Worm (Caenorhabditis elegans) whole organism, late embryonic: ENCODE data around the gene snt-1.
A peak's percentile ranks its signal among the peaks of the same experiment; 100 is the strongest.

Experiments used
- C08G9.2 ChIP-seq: sonication (generic microtip); optimal IDR thresholded peaks from 2 replicates; lab custom pipeline; 2016; ENCODE audit warnings: mild to moderate bottlenecking, missing genetic modification characterization, moderate library complexity, missing compliant biosample characterization
- C38D4.7 ChIP-seq: fragments of 200-800 bp; sonication (Bioruptor generic); optimal IDR thresholded peaks from 2 replicates; lab custom pipeline; 2018; ENCODE audit warnings: mild to moderate bottlenecking, missing genetic modification characterization, moderate library complexity, missing compliant biosample characterization
- K02D7.2 ChIP-seq: sonication (generic microtip); optimal IDR thresholded peaks from 2 replicates; lab custom pipeline; 2017; ENCODE audit warnings: mild to moderate bottlenecking, missing genetic modification characterization, missing compliant biosample characterization
- K09A11.1 ChIP-seq: sonication (generic microtip); optimal IDR thresholded peaks from 2 replicates; lab custom pipeline; 2017; ENCODE audit warnings: antibody characterized with exemption, mild to moderate bottlenecking, missing genetic modification characterization, missing compliant biosample characterization; ENCODE audit not compliant: insufficient read depth
- T23F11.4 ChIP-seq: fragments of 200-800 bp; sonication (Bioruptor generic); optimal IDR thresholded peaks from 2 replicates; lab custom pipeline; 2018; ENCODE audit warnings: mild to moderate bottlenecking, missing genetic modification characterization, missing compliant biosample characterization
- ceh-14 ChIP-seq: sonication (generic microtip); optimal IDR thresholded peaks from 2 replicates; lab custom pipeline; 2016; ENCODE audit warnings: missing genotype, missing genetic modification characterization, missing compliant biosample characterization
- ceh-2 ChIP-seq: sonication (generic microtip); optimal IDR thresholded peaks from 2 replicates; lab custom pipeline; 2016; ENCODE audit warnings: missing genotype, missing genetic modification characterization, missing compliant biosample characterization
- ceh-31 ChIP-seq: sonication (generic microtip); optimal IDR thresholded peaks from 2 replicates; lab custom pipeline; 2016; ENCODE audit warnings: missing genetic modification characterization, missing compliant biosample characterization
- ceh-34 ChIP-seq: sonication (generic microtip); optimal IDR thresholded peaks from 2 replicates; lab custom pipeline; 2016; ENCODE audit warnings: mild to moderate bottlenecking, missing genetic modification characterization, missing compliant biosample characterization
- ceh-45 ChIP-seq: fragments of 200-800 bp; sonication (Bioruptor generic); IDR thresholded peaks from 2 replicates; pipeline ENCODE4 v1.3.6; 2022; ENCODE audit warnings: missing genetic modification reagents, missing genetic modification characterization, missing compliant biosample characterization
- ceh-48 ChIP-seq: sonication (generic microtip); optimal IDR thresholded peaks from 2 replicates; lab custom pipeline; 2016; ENCODE audit warnings: missing genetic modification characterization, inconsistent platforms, missing compliant biosample characterization
- ceh-9 ChIP-seq: sonication (generic microtip); optimal IDR thresholded peaks from 2 replicates; lab custom pipeline; 2016; ENCODE audit warnings: mild to moderate bottlenecking, missing genetic modification characterization, inconsistent platforms, missing compliant biosample characterization
- che-1 ChIP-seq: sonication (generic microtip); optimal IDR thresholded peaks from 2 replicates; lab custom pipeline; 2016; ENCODE audit warnings: mild to moderate bottlenecking, missing genetic modification characterization, missing compliant biosample characterization
- dmd-4 ChIP-seq: sonication (generic microtip); optimal IDR thresholded peaks from 2 replicates; lab custom pipeline; 2016; ENCODE audit warnings: borderline replicate concordance, missing genetic modification characterization, missing compliant biosample characterization
- dve-1 ChIP-seq: sonication (generic microtip); optimal IDR thresholded peaks from 2 replicates; lab custom pipeline; 2017; ENCODE audit warnings: antibody characterized with exemption, mild to moderate bottlenecking, missing genetic modification characterization, missing compliant biosample characterization
- elt-2 ChIP-seq: sonication (generic microtip); optimal IDR thresholded peaks from 2 replicates; lab custom pipeline; 2016; ENCODE audit warnings: missing genetic modification reagents, missing genetic modification characterization, missing compliant biosample characterization
- fax-1 ChIP-seq: sonication (generic microtip); optimal IDR thresholded peaks from 2 replicates; lab custom pipeline; 2016; ENCODE audit warnings: missing genotype, missing genetic modification characterization, missing compliant biosample characterization
- fkh-6 ChIP-seq: sonication (generic microtip); optimal IDR thresholded peaks from 2 replicates; lab custom pipeline; 2016; ENCODE audit warnings: missing genetic modification characterization, missing compliant biosample characterization
- gmeb-2 ChIP-seq: sonication (generic microtip); optimal IDR thresholded peaks from 2 replicates; lab custom pipeline; 2016; ENCODE audit warnings: missing genetic modification characterization, inconsistent platforms, missing compliant biosample characterization
- hlh-13 ChIP-seq: fragments of 200-800 bp; sonication (Bioruptor generic); optimal IDR thresholded peaks from 2 replicates; lab custom pipeline; 2018; ENCODE audit warnings: mild to moderate bottlenecking, missing genetic modification characterization, missing compliant biosample characterization
- hlh-30 ChIP-seq: sonication (generic microtip); optimal IDR thresholded peaks from 2 replicates; lab custom pipeline; 2017; ENCODE audit warnings: antibody characterized with exemption, missing genetic modification characterization, missing compliant biosample characterization; ENCODE audit not compliant: insufficient read depth
- hlh-6 ChIP-seq: sonication (generic microtip); optimal IDR thresholded peaks from 2 replicates; lab custom pipeline; 2016; ENCODE audit warnings: missing genotype, missing genetic modification characterization, missing compliant biosample characterization
- lin-11 ChIP-seq: fragments of 200-800 bp; sonication (Bioruptor generic); optimal IDR thresholded peaks from 2 replicates; lab custom pipeline; 2018; ENCODE audit warnings: mild to moderate bottlenecking, missing genetic modification characterization, missing compliant biosample characterization
- mec-3 ChIP-seq: sonication (generic microtip); optimal IDR thresholded peaks from 2 replicates; lab custom pipeline; 2016; ENCODE audit warnings: borderline replicate concordance, missing genetic modification characterization, missing compliant biosample characterization
- nfya-1 ChIP-seq: sonication (generic microtip); optimal IDR thresholded peaks from 2 replicates; lab custom pipeline; 2017; ENCODE audit warnings: missing genetic modification characterization, mild to moderate bottlenecking, missing compliant biosample characterization, antibody characterized with exemption, moderate library complexity
- nhr-232 ChIP-seq: sonication (generic microtip); optimal IDR thresholded peaks from 2 replicates; lab custom pipeline; 2016; ENCODE audit warnings: missing genetic modification characterization, missing compliant biosample characterization
- pax-1 ChIP-seq: fragments of 150-350 bp; optimal IDR thresholded peaks from 2 replicates; lab custom pipeline; 2014; ENCODE audit warnings: missing biosample characterization, missing genetic modification characterization
- pha-2 ChIP-seq: sonication (generic microtip); optimal IDR thresholded peaks from 2 replicates; lab custom pipeline; 2017; ENCODE audit warnings: mild to moderate bottlenecking, missing genetic modification characterization, missing compliant biosample characterization
- pros-1 ChIP-seq: fragments of 150-350 bp; optimal IDR thresholded peaks from 2 replicates; lab custom pipeline; 2014; ENCODE audit warnings: missing biosample characterization, missing genetic modification reagents, missing genetic modification characterization
- ref-2 ChIP-seq: sonication (generic microtip); optimal IDR thresholded peaks from 2 replicates; lab custom pipeline; 2016; ENCODE audit warnings: missing genetic modification characterization, missing compliant biosample characterization
- sdc-2 ChIP-seq: sonication (generic microtip); optimal IDR thresholded peaks from 2 replicates; lab custom pipeline; 2016; ENCODE audit warnings: missing genotype, missing genetic modification characterization, missing compliant biosample characterization
- sox-2 ChIP-seq: fragments of 200-800 bp; sonication (Bioruptor generic); IDR thresholded peaks from 2 replicates; pipeline ENCODE4 v1.3.6; 2022; ENCODE audit warnings: missing genetic modification reagents, missing genetic modification characterization, missing compliant biosample characterization
- sox-4 ChIP-seq: sonication (generic microtip); optimal IDR thresholded peaks from 2 replicates; lab custom pipeline; 2017; ENCODE audit warnings: mild to moderate bottlenecking, missing genetic modification characterization, inconsistent platforms, missing compliant biosample characterization
- tbx-2 ChIP-seq: sonication (generic microtip); optimal IDR thresholded peaks from 2 replicates; lab custom pipeline; 2016; ENCODE audit warnings: missing genetic modification characterization, missing compliant biosample characterization
- tbx-7 ChIP-seq: sonication (generic microtip); optimal IDR thresholded peaks from 2 replicates; lab custom pipeline; 2016; ENCODE audit warnings: missing genotype, missing genetic modification characterization, missing compliant biosample characterization
- ttx-3 ChIP-seq: sonication (generic microtip); optimal IDR thresholded peaks from 2 replicates; lab custom pipeline; 2016; ENCODE audit warnings: missing genetic modification reagents, missing genetic modification characterization, missing compliant biosample characterization
- unc-42 ChIP-seq: sonication (generic microtip); optimal IDR thresholded peaks from 2 replicates; lab custom pipeline; 2016; ENCODE audit warnings: missing genotype, missing genetic modification characterization, missing compliant biosample characterization
- unc-55 ChIP-seq: sonication (generic microtip); optimal IDR thresholded peaks from 2 replicates; lab custom pipeline; 2017; ENCODE audit warnings: missing biosample characterization, missing genetic modification reagents, missing genetic modification characterization
- zip-5 ChIP-seq: sonication (generic microtip); optimal IDR thresholded peaks from 2 replicates; lab custom pipeline; 2016; ENCODE audit warnings: missing genetic modification characterization, missing compliant biosample characterization
- ztf-16 ChIP-seq: sonication (generic microtip); optimal IDR thresholded peaks from 2 replicates; lab custom pipeline; 2017; ENCODE audit warnings: missing genetic modification characterization, missing compliant biosample characterization

snt-1 gene

DNA sequence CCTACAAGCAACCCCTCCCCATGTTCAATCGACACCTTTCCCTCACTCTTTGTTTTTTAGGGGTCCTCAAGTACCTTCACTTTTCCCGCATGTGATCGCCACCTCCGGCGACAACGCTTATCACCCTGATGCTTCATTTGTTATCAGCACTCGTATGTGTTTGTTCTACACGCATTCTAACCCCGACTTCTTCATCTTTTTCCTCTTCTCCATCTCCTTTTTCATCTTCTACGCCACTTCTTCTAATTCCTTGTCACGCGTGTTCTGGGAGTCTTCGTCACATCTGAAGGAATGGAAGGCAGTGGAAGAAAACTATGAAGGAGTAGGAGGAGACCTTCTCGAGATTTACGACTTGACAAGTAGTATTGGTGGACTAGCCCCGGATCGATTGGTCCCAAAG is 19.2 kb downstream of the snt-1 start:
- TF ChIP-seq elt-2: peak; percentile 32
- TF ChIP-seq unc-55 (GFP tag; lab: Kevin White, UChicago): peak; percentile 28
- no peak for TF ChIP-seq hlh-13
- TF ChIP-seq nhr-232 (tag; lab: Kevin White, UChicago): no peak

DNA sequence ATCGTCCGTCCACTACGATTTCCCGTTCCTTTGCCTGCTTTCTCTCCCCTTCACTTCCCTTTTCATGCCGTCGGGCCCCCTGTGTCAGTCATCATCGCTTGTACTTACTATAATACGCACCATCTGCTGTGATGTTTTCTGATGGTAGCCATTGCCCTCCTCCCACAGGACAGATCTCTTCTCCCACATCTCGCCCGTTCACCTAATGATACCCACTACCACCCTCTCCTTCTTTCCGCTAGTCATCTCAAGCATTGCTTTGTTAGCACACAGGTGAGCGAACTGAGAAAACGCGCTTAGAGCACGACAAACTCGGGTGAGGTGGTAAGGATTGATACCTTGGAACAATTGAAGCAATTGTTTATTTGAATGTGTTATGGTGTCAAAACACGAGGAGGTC is 20.2 kb downstream of the snt-1 start:
- TF ChIP-seq tbx-2 (peak; percentile 15), K02D7.2 (tag; lab: Kevin White, UChicago) (no peak), sdc-2 (tag; lab: Kevin White, UChicago) (peak; percentile 15), hlh-13 (no peak), ceh-48 (tag; lab: Kevin White, UChicago) (no peak), nfya-1 (tag; lab: Kevin White, UChicago) (no peak)

DNA sequence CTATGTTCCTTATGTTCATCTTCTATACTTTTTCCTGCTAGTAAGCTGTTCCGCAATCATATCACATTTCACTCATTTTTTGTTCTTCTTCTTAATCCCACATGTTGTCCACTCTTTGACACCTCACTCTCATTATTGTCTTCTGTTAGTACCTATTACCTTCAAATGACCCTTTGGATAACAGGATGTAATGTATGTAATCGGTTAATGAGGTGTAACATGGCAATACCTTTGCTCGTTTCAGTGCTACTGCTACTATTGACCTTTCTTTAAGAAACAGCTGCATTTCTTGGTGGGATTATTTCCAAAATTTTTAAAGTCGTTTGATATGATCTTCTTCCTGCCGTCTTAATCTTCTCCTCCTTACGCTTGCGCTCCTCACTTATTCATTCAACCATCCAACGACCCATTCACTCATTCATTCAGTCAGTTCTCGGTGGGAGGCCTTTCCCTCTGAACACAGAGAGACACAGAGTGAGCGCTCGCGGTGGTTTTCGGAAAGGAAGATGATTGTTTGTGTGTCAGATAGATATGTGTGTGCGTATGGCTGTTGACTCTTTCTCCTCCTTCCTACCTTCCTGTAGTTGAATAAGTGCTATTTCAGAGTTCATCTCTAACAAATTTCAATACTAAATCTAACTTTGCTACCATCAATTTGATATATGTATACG is 20.9 kb downstream of the snt-1 start:
- TF ChIP-seq zip-5 (tag; lab: Kevin White, UChicago) (no peak), sox-2 (GFP tag; lab: Robert Waterston, UW) (peak; percentile 39), ceh-31 (tag; lab: Kevin White, UChicago) (peak; percentile 53), nhr-232 (tag; lab: Kevin White, UChicago) (peak; percentile 29), pax-1 (tag; lab: Kevin White, UChicago) (peak; percentile 3), tbx-2 (peak; percentile 28)

DNA sequence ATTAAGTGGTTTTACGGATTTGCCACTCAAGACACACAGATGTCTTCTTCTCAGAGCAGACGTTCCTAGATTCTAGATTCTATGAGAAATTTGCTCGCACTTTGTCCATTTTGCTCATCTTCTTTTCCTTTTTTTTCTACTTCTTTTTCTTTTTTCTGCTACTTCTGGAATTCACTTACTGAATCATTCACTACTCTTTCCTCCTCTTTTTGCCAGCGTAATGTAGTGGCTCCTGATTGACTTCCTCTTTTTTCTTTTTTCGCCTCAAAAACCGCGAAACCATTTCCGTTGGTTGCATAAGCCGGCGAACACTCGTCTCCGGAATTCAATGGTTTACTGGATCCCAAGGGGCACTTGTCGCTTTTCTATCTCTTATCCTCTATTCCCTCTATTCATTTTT is 21.4 kb downstream of the snt-1 start:
- TF ChIP-seq C38D4.7 (GFP tag; lab: Kevin White, UChicago) (no peak), hlh-6 (no peak), unc-42 (tag; lab: Kevin White, UChicago) (peak; percentile 13)

DNA sequence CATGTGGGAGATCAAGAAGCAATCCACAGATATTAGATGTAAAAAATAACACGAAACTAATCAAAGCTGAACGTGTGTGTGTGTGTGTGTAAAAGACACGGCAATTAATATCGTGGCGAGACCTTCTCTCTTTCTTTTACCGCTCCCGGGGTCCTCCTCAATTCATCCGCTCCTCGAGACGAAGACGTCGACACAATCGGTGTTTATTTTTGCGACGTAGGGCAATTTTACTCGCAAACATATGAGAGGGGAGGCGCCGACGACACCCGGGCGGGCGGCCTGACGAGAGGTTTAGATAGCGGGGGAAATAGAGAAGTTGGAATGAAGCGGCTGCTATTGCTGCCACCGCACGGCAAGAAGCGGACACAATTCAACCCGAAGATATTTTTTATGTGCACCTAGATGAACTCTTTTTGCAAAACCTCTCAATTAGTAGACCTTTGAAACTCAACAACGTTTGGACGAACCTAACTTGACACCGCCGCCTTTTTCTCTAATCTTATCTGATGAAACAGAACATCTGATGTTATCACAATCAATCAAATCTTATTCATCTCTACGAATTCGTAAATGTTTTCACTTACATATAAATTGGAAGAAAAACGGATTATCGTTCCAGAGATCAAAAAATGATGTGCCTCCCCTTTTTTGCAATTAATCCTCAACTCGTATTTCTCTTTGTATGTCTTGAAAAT is 22.1 kb downstream of the snt-1 start:
- TF ChIP-seq pros-1: no peak
- no peak for TF ChIP-seq sox-2 (GFP tag; lab: Robert Waterston, UW)
- no peak for TF ChIP-seq T23F11.4 (GFP tag; lab: Kevin White, UChicago)
- no peak for TF ChIP-seq che-1 (tag; lab: Kevin White, UChicago)
- TF ChIP-seq dmd-4 (tag; lab: Kevin White, UChicago): no peak
- TF ChIP-seq ceh-34 (tag; lab: Kevin White, UChicago): no peak
- TF ChIP-seq fkh-6 (tag; lab: Kevin White, UChicago): no peak
- TF ChIP-seq hlh-30 (tag; lab: Kevin White, UChicago): no peak
- no peak for TF ChIP-seq dve-1 (tag; lab: Kevin White, UChicago)
- no peak for TF ChIP-seq nhr-232 (tag; lab: Kevin White, UChicago)
- TF ChIP-seq mec-3 (tag; lab: Kevin White, UChicago): no peak
- no peak for TF ChIP-seq ztf-16 (tag; lab: Kevin White, UChicago)
- TF ChIP-seq C38D4.7 (GFP tag; lab: Kevin White, UChicago): no peak
- peak; percentile 19 for TF ChIP-seq pha-2 (tag; lab: Kevin White, UChicago)
- TF ChIP-seq nfya-1 (tag; lab: Kevin White, UChicago): no peak
- TF ChIP-seq ceh-14: peak; percentile 13
- no peak for TF ChIP-seq gmeb-2
- peak; percentile 27 for TF ChIP-seq C08G9.2 (tag; lab: Kevin White, UChicago)
- no peak for TF ChIP-seq lin-11 (tag; lab: Kevin White, UChicago)
- TF ChIP-seq ceh-2 (tag; lab: Kevin White, UChicago): no peak
- no peak for TF ChIP-seq sox-4 (tag; lab: Kevin White, UChicago)
- TF ChIP-seq ceh-31 (tag; lab: Kevin White, UChicago): peak; percentile 17
- no peak for TF ChIP-seq K09A11.1
- TF ChIP-seq ceh-48 (tag; lab: Kevin White, UChicago): no peak
- no peak for TF ChIP-seq fax-1 (tag; lab: Kevin White, UChicago)
- no peak for TF ChIP-seq ttx-3 (tag; lab: Kevin White, UChicago)
- TF ChIP-seq ceh-45 (GFP tag; lab: Robert Waterston, UW): no peak
- TF ChIP-seq ref-2 (tag; lab: Kevin White, UChicago): no peak
- TF ChIP-seq tbx-7 (tag; lab: Kevin White, UChicago): no peak
- no peak for TF ChIP-seq ceh-9 (tag; lab: Kevin White, UChicago)
- no peak for TF ChIP-seq zip-5 (tag; lab: Kevin White, UChicago)
- TF ChIP-seq unc-55 (GFP tag; lab: Kevin White, UChicago): no peak
